Fruit fly (Drosophila melanogaster) whole organism, prepupa: ENCODE data around the gene htk.

Source experiments
- CG10631 ChIP-seq: fragments of 200-800 bp; sonication (Bioruptor generic); optimal IDR thresholded peaks from 2 replicates; lab custom pipeline; 2016; ENCODE audit warnings: missing biosample characterization, missing genetic modification characterization
- CG11294 ChIP-seq: fragments of 200-800 bp; sonication (Bioruptor generic); IDR thresholded peaks from 2 replicates; pipeline ENCODE4 v1.3.6; 2022; ENCODE audit warnings: missing biosample characterization, missing genetic modification characterization
- CG34406 ChIP-seq: fragments of 200-800 bp; sonication (Bioruptor generic); optimal IDR thresholded peaks from 3 replicates; lab custom pipeline; 2016; ENCODE audit warnings: missing biosample characterization, missing genetic modification characterization
- CG6163 ChIP-seq: fragments of 200-800 bp; sonication (Bioruptor generic); IDR thresholded peaks from 3 replicates; pipeline ENCODE4 v1.3.6; 2022; ENCODE audit warnings: missing biosample characterization, missing genetic modification characterization
- CG6792 ChIP-seq: fragments of 200-800 bp; sonication (Bioruptor generic); optimal IDR thresholded peaks from 3 replicates; lab custom pipeline; 2016; ENCODE audit warnings: missing biosample characterization, missing genetic modification characterization
- Gug ChIP-seq: fragments of 200-800 bp; sonication (Bioruptor generic); IDR thresholded peaks from 2 replicates; pipeline ENCODE4 v1.3.6; 2022; ENCODE audit warnings: missing biosample characterization, missing genetic modification characterization
- Hr39 ChIP-seq: fragments of 200-800 bp; sonication (Bioruptor generic); optimal IDR thresholded peaks from 2 replicates; lab custom pipeline; 2016; ENCODE audit warnings: missing biosample characterization, missing genetic modification characterization
- Lpt ChIP-seq: fragments of 200-800 bp; sonication (Bioruptor generic); optimal IDR thresholded peaks from 3 replicates; lab custom pipeline; 2016; ENCODE audit warnings: missing biosample characterization, missing genetic modification characterization
- Sox102F ChIP-seq: fragments of 200-800 bp; sonication (Bioruptor generic); optimal IDR thresholded peaks from 2 replicates; lab custom pipeline; 2016; ENCODE audit warnings: missing biosample characterization, mild to moderate bottlenecking, missing genetic modification characterization
- acj6 ChIP-seq: fragments of 200-800 bp; sonication (Bioruptor generic); optimal IDR thresholded peaks from 3 replicates; lab custom pipeline; 2016; ENCODE audit warnings: missing biosample characterization, missing genetic modification characterization
- dsx ChIP-seq: fragments of 200-800 bp; optimal IDR thresholded peaks from 3 replicates; lab custom pipeline; 2019; ENCODE audit warnings: missing biosample characterization, mild to moderate bottlenecking, missing genetic modification characterization, moderate library complexity; ENCODE audit not compliant: poor library complexity, severe bottlenecking
- pdm3 ChIP-seq: fragments of 200-800 bp; sonication (Bioruptor generic); optimal IDR thresholded peaks from 3 replicates; lab custom pipeline; 2016; ENCODE audit warnings: missing biosample characterization, missing genetic modification characterization
- salr ChIP-seq, 2 experiments: fragments of 200-800 bp; sonication (Bioruptor generic); optimal IDR thresholded peaks; 3 replicates each; lab custom pipeline; 2016 to 2018; ENCODE audit warnings: missing biosample characterization in 2 of 2, missing genetic modification characterization in 2 of 2, mild to moderate bottlenecking in 1 of 2

dm6 chrX:18897294-18897693 lies 53.8 kb downstream of the htk start:
- no peak for TF ChIP-seq dsx (GFP tag; lab: Kevin White, UChicago)
- TF ChIP-seq Lpt (GFP tag; lab: Kevin White, UChicago): no peak
- no peak for TF ChIP-seq pdm3
- no peak for TF ChIP-seq CG34406 (GFP tag; lab: Kevin White, UChicago)
- TF ChIP-seq CG6163 (GFP tag; lab: Robert Waterston, UW): no peak
- no peak for TF ChIP-seq Sox102F (GFP tag; lab: Kevin White, UChicago)
- no peak for TF ChIP-seq Gug
- no peak for TF ChIP-seq CG11294
- no peak for TF ChIP-seq salr (GFP tag; optimal IDR thresholded peaks at IDR 0.05; lab: Kevin White, UChicago)
- TF ChIP-seq CG6792 (GFP tag; lab: Kevin White, UChicago): no peak
- no peak for TF ChIP-seq Hr39 (GFP tag; lab: Kevin White, UChicago)
- no peak for TF ChIP-seq CG10631 (GFP tag; lab: Kevin White, UChicago)
- no peak for TF ChIP-seq acj6 (GFP tag; lab: Kevin White, UChicago)
